Worm (Caenorhabditis elegans): ENCODE data around the gene T26C11.8.

DNA sequence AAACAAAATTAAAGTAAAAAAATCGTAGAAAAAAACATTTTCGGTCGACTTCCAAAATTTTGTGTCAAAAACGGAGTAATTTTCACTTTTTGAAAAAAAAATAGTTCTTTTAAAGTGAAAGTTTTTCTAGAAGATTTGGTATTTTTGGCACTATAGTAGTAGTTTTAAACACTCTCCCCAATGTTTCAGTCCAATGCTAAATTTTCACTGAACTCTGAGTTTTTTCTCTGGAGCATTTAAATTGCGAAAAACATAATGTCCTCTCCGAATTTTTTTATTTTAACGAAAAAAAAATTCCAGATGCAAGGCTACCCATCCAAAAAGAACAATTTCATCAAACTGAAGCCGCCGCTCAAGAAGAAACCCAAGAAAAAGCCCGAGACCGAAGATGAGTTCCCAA lies 44.4 kb upstream of the T26C11.8 start, which contains the start of gene C14E2.7:
- TF ChIP-seq ztf-11 (tag; optimal IDR thresholded peaks at IDR 0.05) = no peak
- no peak for TF ChIP-seq ama-1 (optimal IDR thresholded peaks at IDR 0.05)
- TF ChIP-seq nhr-25 (tag; optimal IDR thresholded peaks at IDR 0.05) = no peak
